Worm (Caenorhabditis elegans): ENCODE data around the gene nhr-43.

ce11 chrIV:11854777-11855176, 44.6 kb upstream of the nhr-43 start, which contains the start of gene tag-30:
- no peak for TF ChIP-seq scrt-1 (GFP tag; IDR thresholded peaks at IDR 0.05)
- no peak for TF ChIP-seq hmbx-1 (tag; optimal IDR thresholded peaks at IDR 0.05)
- no peak for TF ChIP-seq sea-1 (GFP tag; conservative IDR thresholded peaks at IDR 0.05)
- TF ChIP-seq ama-1 (optimal IDR thresholded peaks at IDR 0.05): no peak

Measured in whole organism, early embryonic.